Fruit fly (Drosophila melanogaster) whole organism, adult: ENCODE measurements around the gene CG10600.

Experiments used
- CG12768 ChIP-seq: fragments of 200-800 bp; sonication (Bioruptor generic); optimal IDR thresholded peaks from 2 replicates; lab custom pipeline; 2017; ENCODE audit warnings: missing biosample characterization, missing genetic modification characterization, mild to moderate bottlenecking, moderate library complexity, missing genetic modification reagents
- CG14711 ChIP-seq: fragments of 200-800 bp; sonication (Bioruptor generic); optimal IDR thresholded peaks from 2 replicates; lab custom pipeline; 2018; ENCODE audit warnings: missing biosample characterization, mild to moderate bottlenecking, missing genetic modification characterization, moderate library complexity
- CG1620 ChIP-seq: fragments of 200-800 bp; sonication (Bioruptor generic); optimal IDR thresholded peaks from 2 replicates; lab custom pipeline; 2016; ENCODE audit warnings: missing biosample characterization, missing genetic modification characterization
- CG7101 ChIP-seq: fragments of 200-800 bp; sonication (Bioruptor generic); optimal IDR thresholded peaks from 2 replicates; lab custom pipeline; 2018; ENCODE audit warnings: missing biosample characterization, mild to moderate bottlenecking, missing genetic modification characterization, moderate library complexity
- Mnt ChIP-seq: fragments of 200-800 bp; sonication (Bioruptor generic); optimal IDR thresholded peaks from 2 replicates; lab custom pipeline; 2016; ENCODE audit warnings: missing biosample characterization, mild to moderate bottlenecking, missing genetic modification characterization
- bab1 ChIP-seq: fragments of 200-800 bp; sonication (Bioruptor generic); optimal IDR thresholded peaks from 3 replicates; lab custom pipeline; 2019; ENCODE audit warnings: missing biosample characterization, mild to moderate bottlenecking, missing genetic modification characterization, moderate library complexity
- kay ChIP-seq: fragments of 200-800 bp; sonication (Bioruptor generic); peaks from one replicate; lab custom pipeline; 2016; ENCODE audit warnings: missing biosample characterization, missing genetic modification characterization, borderline replicate concordance
- ovo ChIP-seq: fragments of 200-800 bp; sonication (Bioruptor generic); optimal IDR thresholded peaks from 2 replicates; lab custom pipeline; 2016; ENCODE audit warnings: missing biosample characterization, missing genetic modification characterization
- pad ChIP-seq: fragments of 200-800 bp; sonication (Bioruptor generic); optimal IDR thresholded peaks from 3 replicates; lab custom pipeline; 2017; ENCODE audit warnings: missing biosample characterization, missing genetic modification characterization, mild to moderate bottlenecking, moderate library complexity, missing genetic modification reagents
- tj ChIP-seq: fragments of 200-800 bp; sonication (Bioruptor generic); optimal IDR thresholded peaks from 3 replicates; lab custom pipeline; 2017; ENCODE audit warnings: missing biosample characterization, mild to moderate bottlenecking, missing genetic modification characterization, moderate library complexity
- toe ChIP-seq: fragments of 200-800 bp; sonication (Bioruptor generic); optimal IDR thresholded peaks from 2 replicates; lab custom pipeline; 2016; ENCODE audit warnings: missing biosample characterization, missing genetic modification characterization

DNA sequence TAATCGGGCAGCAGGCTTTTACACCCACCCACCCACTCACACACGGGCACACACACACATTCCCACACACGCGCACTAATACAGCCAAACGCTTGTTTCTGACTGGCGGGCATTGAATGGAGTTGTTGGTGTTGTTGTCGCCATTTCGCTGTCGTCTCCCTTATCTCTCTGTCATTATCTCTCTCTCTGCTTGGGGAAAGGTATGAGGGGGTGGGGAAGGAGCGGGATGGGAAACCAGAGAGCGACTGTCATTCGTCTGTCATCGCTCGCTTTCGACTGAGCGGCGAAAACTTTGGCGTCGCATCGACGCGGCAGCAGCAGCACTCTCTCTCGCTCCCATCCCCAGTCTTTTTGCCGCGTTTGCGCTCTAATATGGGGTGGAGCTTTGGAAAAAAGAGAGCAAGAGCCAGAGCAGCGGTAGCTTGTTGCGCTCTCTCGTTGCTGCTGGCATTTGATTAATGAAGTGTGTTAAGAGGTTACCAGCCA is 43.5 kb downstream of the CG10600 start:
- no peak for TF ChIP-seq ovo
- no peak for TF ChIP-seq toe
- no peak for TF ChIP-seq kay (GFP tag; lab: Kevin White, UChicago)
- no peak for TF ChIP-seq bab1 (GFP tag; lab: Kevin White, UChicago)
- TF ChIP-seq tj (GFP tag; lab: Kevin White, UChicago), result no peak
- peak; percentile 55 for TF ChIP-seq pad (GFP tag; lab: Kevin White, UChicago)
- no peak for TF ChIP-seq CG1620 (GFP tag; lab: Kevin White, UChicago)
- no peak for TF ChIP-seq Mnt (GFP tag; lab: Kevin White, UChicago)
- TF ChIP-seq CG7101, result no peak
- TF ChIP-seq CG14711 (tag; lab: Kevin White, UChicago), result no peak
- TF ChIP-seq CG12768 (GFP tag; lab: Kevin White, UChicago), result no peak
